Fruit fly (Drosophila melanogaster): Measurements from ENCODE around the gene Arv1.

- TF ChIP-seq cnc (optimal IDR thresholded peaks at IDR 0.05): no peak
- no peak for TF ChIP-seq CG1620 (GFP tag; optimal IDR thresholded peaks at IDR 0.05)
- TF ChIP-seq pad (GFP tag; optimal IDR thresholded peaks at IDR 0.05): no peak
- TF ChIP-seq CG11617 (GFP tag; optimal IDR thresholded peaks at IDR 0.05): no peak
- TF ChIP-seq kay (GFP tag; ENCODE audit: borderline replicate concordance): no peak
- TF ChIP-seq CG5204 (GFP tag; optimal IDR thresholded peaks at IDR 0.05): no peak
Measured at dm6 chr3L:21518345-21518744, 10.8 kb downstream of the Arv1 start.
